Fruit fly (Drosophila melanogaster) whole organism, embryonic: ENCODE results near the gene CG13894.

Experiments used
- Adf1 ChIP-seq: fragments of 200-800 bp; sonication (Bioruptor generic); IDR thresholded peaks from 2 replicates; pipeline ENCODE4 v1.3.6; 2022; ENCODE audit warnings: missing biosample characterization, missing genetic modification characterization
- CG12769 ChIP-seq: fragments of 200-800 bp; sonication (Bioruptor generic); optimal IDR thresholded peaks from 2 replicates; lab custom pipeline; 2019; ENCODE audit warnings: missing biosample characterization, mild to moderate bottlenecking, missing genetic modification characterization, moderate library complexity
- CG13894 ChIP-seq: fragments of 200-800 bp; sonication (Bioruptor generic); optimal IDR thresholded peaks from 3 replicates; lab custom pipeline; 2018; ENCODE audit warnings: missing biosample characterization, mild to moderate bottlenecking, missing genetic modification characterization, moderate library complexity
- dan ChIP-seq: fragments of 200-800 bp; sonication (Bioruptor generic); IDR thresholded peaks from 2 replicates; pipeline ENCODE4 v1.3.6; 2022; ENCODE audit warnings: missing biosample characterization, missing genetic modification characterization
- tin ChIP-seq: fragments of 200-800 bp; sonication (Bioruptor generic); optimal IDR thresholded peaks from 3 replicates; lab custom pipeline; 2016; ENCODE audit warnings: missing biosample characterization, missing genetic modification characterization
- usp ChIP-seq: fragments of >200 bp; optimal IDR thresholded peaks from 2 replicates; lab custom pipeline; 2017; ENCODE audit warnings: missing biosample characterization, missing genetic modification characterization

DNA sequence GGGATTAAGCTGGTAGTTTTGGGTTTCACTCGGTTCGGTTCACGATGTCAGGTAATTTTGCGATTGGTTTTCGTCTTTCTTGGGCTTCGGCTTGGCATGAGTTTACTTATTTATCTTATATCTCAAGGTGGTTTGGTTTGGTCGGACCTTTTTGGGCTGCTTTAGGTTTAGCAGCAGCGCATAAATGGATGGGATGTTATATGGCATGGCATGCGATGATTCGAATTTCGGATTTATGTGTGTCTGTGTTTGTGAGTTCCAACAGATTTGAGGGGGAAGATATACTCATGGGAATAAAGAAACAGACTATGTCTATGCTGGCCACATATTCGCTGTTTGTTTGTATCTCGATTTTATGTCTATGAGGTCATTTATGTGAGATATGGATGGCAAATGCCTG, 1.2 kb downstream of the CG13894 start:
- TF ChIP-seq CG13894 (peak; percentile 100), usp (no peak), dan (GFP tag; lab: Robert Waterston, UW) (no peak), CG12769 (tag; lab: Kevin White, UChicago) (peak; percentile 86), tin (GFP tag; lab: Kevin White, UChicago) (no peak), Adf1 (GFP tag; lab: Robert Waterston, UW) (no peak)
